Worm (Caenorhabditis elegans) whole organism, young adult: Measurements from ENCODE around the gene C28H8.3.

Experiments used
- B0019.2 ChIP-seq: fragments of 200-800 bp; sonication (Bioruptor generic); conservative IDR thresholded peaks from 2 replicates; pipeline ENCODE4 v1.3.6; 2022; ENCODE audit warnings: missing genetic modification reagents, missing genetic modification characterization, missing compliant biosample characterization
- B0336.3 ChIP-seq: fragments of 200-800 bp; sonication (Bioruptor generic); IDR thresholded peaks from 2 replicates; pipeline ENCODE4 v1.3.6; 2022; ENCODE audit warnings: missing genetic modification characterization, missing compliant biosample characterization
- C17E4.6 ChIP-seq: fragments of 200-800 bp; sonication (Bioruptor generic); IDR thresholded peaks from 2 replicates; pipeline ENCODE4 v1.3.6; 2022; ENCODE audit warnings: missing genetic modification reagents, missing genetic modification characterization, missing compliant biosample characterization
- F10E7.11 ChIP-seq: sonication (generic microtip); optimal IDR thresholded peaks from 2 replicates; lab custom pipeline; 2017; ENCODE audit warnings: mild to moderate bottlenecking, missing genetic modification characterization, moderate library complexity, missing compliant biosample characterization
- F22D6.2 ChIP-seq: sonication (generic microtip); optimal IDR thresholded peaks from 2 replicates; lab custom pipeline; 2016; ENCODE audit warnings: mild to moderate bottlenecking, missing genetic modification characterization, missing compliant biosample characterization
- F37B4.10 ChIP-seq: fragments of 200-800 bp; sonication (Bioruptor generic); IDR thresholded peaks from 2 replicates; pipeline ENCODE4 v1.3.6; 2022; ENCODE audit warnings: missing genetic modification characterization, missing compliant biosample characterization
- F39B2.1 ChIP-seq: fragments of 200-800 bp; sonication (Bioruptor generic); IDR thresholded peaks from 2 replicates; pipeline ENCODE4 v1.3.6; 2022; ENCODE audit warnings: missing genetic modification reagents, missing genetic modification characterization, missing compliant biosample characterization
- F49E8.2 ChIP-seq: sonication (generic microtip); optimal IDR thresholded peaks from 3 replicates; lab custom pipeline; 2017; ENCODE audit warnings: missing genetic modification characterization, mild to moderate bottlenecking, missing compliant biosample characterization, antibody characterized with exemption, moderate library complexity; ENCODE audit not compliant: insufficient read depth
- F57C9.4 ChIP-seq: sonication (generic microtip); optimal IDR thresholded peaks from 2 replicates; lab custom pipeline; 2017; ENCODE audit warnings: mild to moderate bottlenecking, missing genetic modification characterization, missing compliant biosample characterization
- T07F8.4 ChIP-seq: sonication (generic microtip); optimal IDR thresholded peaks from 2 replicates; lab custom pipeline; 2016; ENCODE audit warnings: mild to moderate bottlenecking, missing genetic modification characterization, moderate library complexity, missing compliant biosample characterization
- T26A5.8 ChIP-seq: sonication (generic microtip); optimal IDR thresholded peaks from 2 replicates; lab custom pipeline; 2016; ENCODE audit warnings: missing genetic modification characterization, missing compliant biosample characterization
- Y53F4B.3 ChIP-seq: fragments of 200-800 bp; sonication (Bioruptor generic); IDR thresholded peaks from 2 replicates; pipeline ENCODE4 v1.3.6; 2022; ENCODE audit warnings: missing genetic modification reagents, missing genetic modification characterization, missing compliant biosample characterization
- Y67H2A.10 ChIP-seq: fragments of 200-800 bp; sonication (Bioruptor generic); conservative IDR thresholded peaks from 2 replicates; pipeline ENCODE4 v1.3.6; 2022; ENCODE audit warnings: missing genetic modification reagents, missing genetic modification characterization, missing compliant biosample characterization
- attf-3 ChIP-seq: fragments of 200-800 bp; sonication (Bioruptor generic); conservative IDR thresholded peaks from 2 replicates; pipeline ENCODE4 v1.3.6; 2022; ENCODE audit warnings: missing genetic modification reagents, missing genetic modification characterization, missing compliant biosample characterization
- attf-5 ChIP-seq: fragments of 200-800 bp; sonication (Bioruptor generic); optimal IDR thresholded peaks from 2 replicates; lab custom pipeline; 2018; ENCODE audit warnings: mild to moderate bottlenecking, missing genetic modification characterization, missing compliant biosample characterization
- ccch-3 ChIP-seq: fragments of 200-800 bp; sonication (Bioruptor generic); optimal IDR thresholded peaks from 2 replicates; lab custom pipeline; 2018; ENCODE audit warnings: mild to moderate bottlenecking, missing genetic modification characterization, missing compliant biosample characterization
- cebp-1 ChIP-seq, 2 experiments: fragments of 200-800 bp in 1 of 2; sonication (Bioruptor generic) in 1 of 2; sonication (generic microtip) in 1 of 2; IDR thresholded peaks in 1 of 2; optimal IDR thresholded peaks in 1 of 2; 2 replicates each; pipeline versions ENCODE4 v1.3.6 to Lab custom; 2017 to 2022; ENCODE audit warnings: missing compliant biosample characterization in 2 of 2, missing genetic modification characterization in 2 of 2, mild to moderate bottlenecking in 1 of 2, missing genetic modification reagents in 1 of 2, moderate library complexity in 1 of 2
- ceh-27 ChIP-seq: fragments of 200-800 bp; sonication (Bioruptor generic); optimal IDR thresholded peaks from 2 replicates; lab custom pipeline; 2018; ENCODE audit warnings: mild to moderate bottlenecking, missing genetic modification characterization, moderate library complexity, missing compliant biosample characterization
- ceh-40 ChIP-seq: fragments of 200-800 bp; sonication (Bioruptor generic); IDR thresholded peaks from 2 replicates; pipeline ENCODE4 v1.3.6; 2022; ENCODE audit warnings: missing genetic modification characterization, missing compliant biosample characterization
- ceh-58 ChIP-seq: fragments of 200-800 bp; sonication (Bioruptor generic); IDR thresholded peaks from 2 replicates; pipeline ENCODE4 v1.3.6; 2022; ENCODE audit warnings: missing genetic modification characterization, missing compliant biosample characterization
- ceh-79 ChIP-seq: sonication (generic microtip); optimal IDR thresholded peaks from 2 replicates; lab custom pipeline; 2017; ENCODE audit warnings: mild to moderate bottlenecking, missing genetic modification characterization, missing compliant biosample characterization
- die-1 ChIP-seq: sonication (generic microtip); optimal IDR thresholded peaks from 2 replicates; lab custom pipeline; 2016; ENCODE audit warnings: missing genotype, mild to moderate bottlenecking, missing genetic modification characterization, missing compliant biosample characterization
- dox-1 ChIP-seq: fragments of 200-800 bp; sonication (Bioruptor generic); IDR thresholded peaks from 2 replicates; pipeline ENCODE4 v1.3.6; 2022; ENCODE audit warnings: missing genetic modification reagents, missing genetic modification characterization, missing compliant biosample characterization
- egrh-3 ChIP-seq: fragments of 200-800 bp; sonication (Bioruptor generic); IDR thresholded peaks from 2 replicates; pipeline ENCODE4 v1.3.6; 2022; ENCODE audit warnings: missing genetic modification reagents, missing genetic modification characterization, missing compliant biosample characterization
- ekl-4 ChIP-seq: fragments of 200-800 bp; sonication (Bioruptor generic); IDR thresholded peaks from 2 replicates; pipeline ENCODE4 v1.3.6; 2022; ENCODE audit warnings: missing genetic modification reagents, missing genetic modification characterization, missing compliant biosample characterization
- hmg-1.2 ChIP-seq: fragments of 200-800 bp; sonication (Bioruptor generic); IDR thresholded peaks from 2 replicates; pipeline ENCODE4 v1.3.6; 2022; ENCODE audit warnings: missing genetic modification reagents, missing genetic modification characterization, missing compliant biosample characterization
- hsf-1 ChIP-seq: fragments of 200-800 bp; sonication (Bioruptor generic); IDR thresholded peaks from 2 replicates; pipeline ENCODE4 v1.3.6; 2022; ENCODE audit warnings: missing genetic modification reagents, missing genetic modification characterization, missing compliant biosample characterization
- lag-1 ChIP-seq: fragments of 200-800 bp; sonication (Bioruptor generic); IDR thresholded peaks from 2 replicates; pipeline ENCODE4 v1.3.6; 2022; ENCODE audit warnings: missing genetic modification reagents, missing genetic modification characterization, missing compliant biosample characterization
- let-526 ChIP-seq: fragments of 200-800 bp; sonication (Bioruptor generic); IDR thresholded peaks from 2 replicates; pipeline ENCODE4 v1.3.6; 2022; ENCODE audit warnings: missing genetic modification reagents, missing genetic modification characterization, missing compliant biosample characterization
- lin-35 ChIP-seq, 3 experiments: fragments of 150-350 bp in 2 of 3; sonication (generic microtip) in 1 of 3; optimal IDR thresholded peaks; 2 replicates each; lab custom pipeline; 2014 to 2018; ENCODE audit warnings: missing biosample characterization in 3 of 3, missing genetic modification characterization in 3 of 3, missing genetic modification reagents in 3 of 3
- madf-6 ChIP-seq: fragments of 200-800 bp; sonication (Bioruptor generic); IDR thresholded peaks from 2 replicates; pipeline ENCODE4 v1.3.6; 2022; ENCODE audit warnings: missing genetic modification reagents, missing genetic modification characterization, missing compliant biosample characterization
- madf-8 ChIP-seq: fragments of 200-800 bp; sonication (Bioruptor generic); conservative IDR thresholded peaks from 2 replicates; pipeline ENCODE4 v1.3.6; 2022; ENCODE audit warnings: missing genetic modification reagents, missing genetic modification characterization, missing compliant biosample characterization
- nfya-1 ChIP-seq: sonication (generic microtip); optimal IDR thresholded peaks from 2 replicates; lab custom pipeline; 2017; ENCODE audit warnings: antibody characterized with exemption, missing compliant biosample characterization, missing genetic modification characterization, borderline replicate concordance; ENCODE audit not compliant: insufficient read depth
- nfya-2 ChIP-seq: fragments of 200-800 bp; sonication (Bioruptor generic); IDR thresholded peaks from 2 replicates; pipeline ENCODE4 v1.3.6; 2022; ENCODE audit warnings: missing genetic modification reagents, missing genetic modification characterization, missing compliant biosample characterization
- nhr-27 ChIP-seq: fragments of 200-800 bp; sonication (Bioruptor generic); optimal IDR thresholded peaks from 2 replicates; lab custom pipeline; 2018; ENCODE audit warnings: mild to moderate bottlenecking, missing genetic modification characterization, moderate library complexity, missing compliant biosample characterization
- nhr-80 ChIP-seq: sonication (generic microtip); optimal IDR thresholded peaks from 2 replicates; lab custom pipeline; 2016; ENCODE audit warnings: missing genetic modification characterization, missing compliant biosample characterization
- rec-8 ChIP-seq, 2 experiments: sonication (generic microtip); optimal IDR thresholded peaks; 2 replicates each; lab custom pipeline; 2016; ENCODE audit warnings: mild to moderate bottlenecking in 2 of 2, missing genetic modification characterization in 2 of 2, missing genetic modification reagents in 2 of 2, missing genotype in 2 of 2, missing biosample characterization in 1 of 2, missing compliant biosample characterization in 1 of 2, moderate library complexity in 1 of 2
- rpc-1 ChIP-seq, 2 experiments: fragments of 150-350 bp in 1 of 2; sonication (generic microtip) in 1 of 2; optimal IDR thresholded peaks; 2 replicates each; lab custom pipeline; 2014 to 2018; ENCODE audit warnings: missing biosample characterization in 1 of 2, missing genetic modification characterization in 1 of 2, missing genetic modification reagents in 1 of 2, missing genotype in 1 of 2
- sea-2 ChIP-seq: fragments of 200-800 bp; sonication (Bioruptor generic); IDR thresholded peaks from 2 replicates; pipeline ENCODE4 v1.3.6; 2022; ENCODE audit warnings: missing genetic modification characterization, missing compliant biosample characterization
- snpc-1.1 ChIP-seq: sonication (generic microtip); optimal IDR thresholded peaks from 2 replicates; lab custom pipeline; 2017; ENCODE audit warnings: missing genetic modification characterization, mild to moderate bottlenecking, missing compliant biosample characterization, antibody characterized with exemption, moderate library complexity, missing genotype, missing genetic modification reagents; ENCODE audit not compliant: insufficient read depth
- snpc-4 ChIP-seq, 5 experiments: fragments of 150-350 bp in 1 of 5; sonication (generic microtip) in 4 of 5; optimal IDR thresholded peaks; 2 replicates each; lab custom pipeline; 2014 to 2018; ENCODE audit warnings: missing genetic modification characterization in 5 of 5, missing biosample characterization in 3 of 5, antibody characterized with exemption in 2 of 5, mild to moderate bottlenecking in 2 of 5, missing compliant biosample characterization in 2 of 5, missing genotype in 2 of 5, moderate library complexity in 2 of 5, missing genetic modification reagents in 1 of 5
- sptf-2 ChIP-seq: fragments of 200-800 bp; sonication (Bioruptor generic); optimal IDR thresholded peaks from 2 replicates; lab custom pipeline; 2018; ENCODE audit warnings: mild to moderate bottlenecking, missing genetic modification characterization, missing compliant biosample characterization
- tlf-1 ChIP-seq: fragments of 200-800 bp; sonication (Bioruptor generic); optimal IDR thresholded peaks from 2 replicates; lab custom pipeline; 2018; ENCODE audit warnings: mild to moderate bottlenecking, missing genetic modification characterization, missing compliant biosample characterization
- unc-130 ChIP-seq: sonication (generic microtip); optimal IDR thresholded peaks from 2 replicates; lab custom pipeline; 2016; ENCODE audit warnings: missing genetic modification reagents, missing genetic modification characterization, missing compliant biosample characterization
- xnd-1 ChIP-seq: sonication (generic microtip); optimal IDR thresholded peaks from 2 replicates; lab custom pipeline; 2016; ENCODE audit warnings: missing genotype, missing genetic modification reagents, missing genetic modification characterization, missing compliant biosample characterization
- zfh-2 ChIP-seq: fragments of 200-800 bp; sonication (Bioruptor generic); conservative IDR thresholded peaks from 2 replicates; pipeline ENCODE4 v1.3.6; 2022; ENCODE audit warnings: missing genetic modification reagents, missing genetic modification characterization, missing compliant biosample characterization
- ztf-25 ChIP-seq: fragments of 200-800 bp; sonication (Bioruptor generic); IDR thresholded peaks from 2 replicates; pipeline ENCODE4 v1.3.6; 2022; ENCODE audit warnings: missing genetic modification reagents, missing genetic modification characterization, missing compliant biosample characterization

Gene C28H8.3

ce11 chrIII:5914717-5915116 is 6.2 kb downstream of the C28H8.3 start (continued):
- TF ChIP-seq F22D6.2 (no peak), ceh-40 (GFP tag; lab: Robert Waterston, UW) (no peak), nhr-27 (tag; lab: Kevin White, UChicago) (no peak), attf-5 (no peak), ceh-58 (GFP tag; lab: Robert Waterston, UW) (no peak), madf-8 (no peak), F49E8.2 (tag; lab: Kevin White, UChicago) (no peak), C17E4.6 (GFP tag; lab: Robert Waterston, UW) (no peak), unc-130 (no peak), ceh-27 (no peak), ccch-3 (GFP tag; lab: Kevin White, UChicago) (no peak), Y53F4B.3 (no peak), attf-3 (no peak), zfh-2 (no peak; the same call in none of the 2 replicates), sptf-2 (no peak), die-1 (tag; lab: Kevin White, UChicago) (peak; percentile 12), cebp-1 (GFP tag; IDR thresholded peaks at IDR 0.05; lab: Robert Waterston, UW) (no peak), cebp-1 (tag; optimal IDR thresholded peaks at IDR 0.05; lab: Kevin White, UChicago) (no peak), ekl-4 (GFP tag; lab: Robert Waterston, UW) (no peak), sea-2 (GFP tag; lab: Robert Waterston, UW) (no peak), hmg-1.2 (GFP tag; lab: Robert Waterston, UW) (peak; percentile 26; the same call in 1 of the 2 replicates), lag-1 (GFP tag; lab: Robert Waterston, UW) (no peak), ceh-79 (no peak), xnd-1 (tag; lab: Kevin White, UChicago) (no peak), nhr-80 (tag; lab: Kevin White, UChicago) (peak; percentile 67), Y67H2A.10 (GFP tag; lab: Robert Waterston, UW) (no peak), snpc-4 (GFP tag; optimal IDR thresholded peaks at IDR 0.05; lab: Kevin White, UChicago) (no peak), snpc-4 (tag; optimal IDR thresholded peaks at IDR 0.05; lab: Kevin White, UChicago) (peak in 3 of 4 experiments; percentile 13 to 42 (median 35)), F10E7.11 (tag; lab: Kevin White, UChicago) (no peak), nfya-1 (tag; lab: Kevin White, UChicago) (no peak), lin-35 (GFP tag; optimal IDR thresholded peaks at IDR 0.05; lab: Kevin White, UChicago) (no peak), egrh-3 (GFP tag; lab: Robert Waterston, UW) (no peak), hsf-1 (GFP tag; lab: Robert Waterston, UW) (no peak), dox-1 (GFP tag; lab: Robert Waterston, UW) (peak; percentile 40; the same call in 1 of the 2 replicates), T26A5.8 (tag; lab: Kevin White, UChicago) (no peak), tlf-1 (GFP tag; lab: Kevin White, UChicago) (no peak), B0019.2 (no peak), let-526 (GFP tag; lab: Robert Waterston, UW) (no peak), madf-6 (GFP tag; lab: Robert Waterston, UW) (peak; percentile 23; the same call in 1 of the 2 replicates), B0336.3 (GFP tag; lab: Robert Waterston, UW) (no peak; the same call in 1 of the 2 replicates), rpc-1 (optimal IDR thresholded peaks at IDR 0.05; lab: Kevin White, UChicago) (no peak), rpc-1 (tag; optimal IDR thresholded peaks at IDR 0.05; lab: Kevin White, UChicago) (no peak), F39B2.1 (GFP tag; lab: Robert Waterston, UW) (no peak), rec-8 (tag; optimal IDR thresholded peaks at IDR 0.05; lab: Kevin White, UChicago) (no peak), F57C9.4 (no peak), T07F8.4 (tag; lab: Kevin White, UChicago) (no peak), F37B4.10 (GFP tag; lab: Robert Waterston, UW) (no peak), snpc-1.1 (no peak), ztf-25 (GFP tag; lab: Robert Waterston, UW) (no peak), nfya-2 (GFP tag; lab: Robert Waterston, UW) (no peak)
